Worm (Caenorhabditis elegans) whole organism, L2 larva: ENCODE data around the gene C31E10.11.

ENCODE experiments used
- C34F6.9 ChIP-seq: fragments of 150-350 bp; optimal IDR thresholded peaks from 2 replicates; lab custom pipeline; 2014; ENCODE audit warnings: missing biosample characterization, missing genetic modification characterization
- F13H6.1 ChIP-seq: sonication (generic microtip); optimal IDR thresholded peaks from 2 replicates; lab custom pipeline; 2016; ENCODE audit warnings: missing genetic modification characterization, missing compliant biosample characterization
- R02D3.7 ChIP-seq: fragments of 150-350 bp; optimal IDR thresholded peaks from 2 replicates; lab custom pipeline; 2014; ENCODE audit warnings: missing biosample characterization, missing genetic modification characterization
- Y55F3AM.14 ChIP-seq: fragments of 200-800 bp; sonication (Bioruptor generic); optimal IDR thresholded peaks from 2 replicates; lab custom pipeline; 2018; ENCODE audit warnings: mild to moderate bottlenecking, missing genetic modification characterization, missing compliant biosample characterization
- ZK546.5 ChIP-seq: sonication (generic microtip); optimal IDR thresholded peaks from 2 replicates; lab custom pipeline; 2017; ENCODE audit warnings: missing biosample characterization, missing genetic modification characterization
- aly-2 ChIP-seq: fragments of 150-350 bp; optimal IDR thresholded peaks from 2 replicates; lab custom pipeline; 2014; ENCODE audit warnings: missing biosample characterization, missing genetic modification characterization
- ama-1 ChIP-seq: fragments of 150-350 bp; optimal IDR thresholded peaks from 2 replicates; lab custom pipeline; 2018; ENCODE audit warnings: inconsistent platforms
- blmp-1 ChIP-seq: sonication (generic microtip); optimal IDR thresholded peaks from 2 replicates; lab custom pipeline; 2017; ENCODE audit warnings: missing genetic modification characterization, mild to moderate bottlenecking, missing compliant biosample characterization, antibody characterized with exemption, moderate library complexity; ENCODE audit not compliant: insufficient read depth
- ceh-82 ChIP-seq: fragments of 150-350 bp; optimal IDR thresholded peaks from 2 replicates; lab custom pipeline; 2014; ENCODE audit warnings: missing biosample characterization, missing genetic modification characterization
- crh-2 ChIP-seq: sonication (generic microtip); optimal IDR thresholded peaks from 2 replicates; lab custom pipeline; 2017; ENCODE audit warnings: missing biosample characterization, missing genetic modification characterization
- dmd-4 ChIP-seq: sonication (generic microtip); optimal IDR thresholded peaks from 2 replicates; lab custom pipeline; 2017; ENCODE audit warnings: missing biosample characterization, missing genetic modification characterization
- egl-27 ChIP-seq: sonication (generic microtip); optimal IDR thresholded peaks from 3 replicates; lab custom pipeline; 2017; ENCODE audit warnings: missing biosample characterization, missing genetic modification reagents, missing genetic modification characterization
- elt-1 ChIP-seq: fragments of 150-350 bp; optimal IDR thresholded peaks from 2 replicates; lab custom pipeline; 2014; ENCODE audit warnings: missing biosample characterization, missing genetic modification characterization
- elt-3 ChIP-seq: sonication (generic microtip); optimal IDR thresholded peaks from 2 replicates; lab custom pipeline; 2017; ENCODE audit warnings: missing biosample characterization, missing genetic modification characterization
- fos-1 ChIP-seq: fragments of 150-350 bp; optimal IDR thresholded peaks from 2 replicates; lab custom pipeline; 2014; ENCODE audit warnings: missing biosample characterization, missing genetic modification characterization
- gmeb-1 ChIP-seq: fragments of 150-350 bp; optimal IDR thresholded peaks from 2 replicates; lab custom pipeline; 2014; ENCODE audit warnings: missing biosample characterization, missing genetic modification characterization
- lin-11 ChIP-seq: fragments of 150-350 bp; sonication (generic microtip); optimal IDR thresholded peaks from 2 replicates; lab custom pipeline; 2014; ENCODE audit warnings: missing biosample characterization, missing genetic modification characterization, inconsistent platforms, mixed read lengths
- lin-39 ChIP-seq: fragments of 150-350 bp; optimal IDR thresholded peaks from 2 replicates; lab custom pipeline; 2014; ENCODE audit warnings: missing biosample characterization, missing genetic modification reagents, missing genetic modification characterization
- mab-5 ChIP-seq: fragments of 150-350 bp; optimal IDR thresholded peaks from 2 replicates; lab custom pipeline; 2014; ENCODE audit warnings: missing biosample characterization, missing genetic modification characterization
- nhr-10 ChIP-seq: sonication (generic microtip); optimal IDR thresholded peaks from 2 replicates; lab custom pipeline; 2017; ENCODE audit warnings: missing biosample characterization, missing genetic modification characterization
- nhr-11 ChIP-seq: fragments of 150-350 bp; optimal IDR thresholded peaks from 2 replicates; lab custom pipeline; 2014; ENCODE audit warnings: missing biosample characterization, missing genetic modification characterization
- nhr-129 ChIP-seq: fragments of 150-350 bp; optimal IDR thresholded peaks from 2 replicates; lab custom pipeline; 2014; ENCODE audit warnings: missing biosample characterization, missing genetic modification characterization
- nhr-23 ChIP-seq: fragments of 150-350 bp; optimal IDR thresholded peaks from 2 replicates; lab custom pipeline; 2014; ENCODE audit warnings: missing biosample characterization, missing genetic modification reagents, missing genetic modification characterization
- nhr-237 ChIP-seq: fragments of 150-350 bp; optimal IDR thresholded peaks from 2 replicates; lab custom pipeline; 2014; ENCODE audit warnings: missing biosample characterization, missing genetic modification characterization
- nhr-6 ChIP-seq: fragments of 150-350 bp; optimal IDR thresholded peaks from 2 replicates; lab custom pipeline; 2014; ENCODE audit warnings: missing biosample characterization, missing genetic modification characterization
- peb-1 ChIP-seq: fragments of 150-350 bp; optimal IDR thresholded peaks from 2 replicates; lab custom pipeline; 2014; ENCODE audit warnings: missing biosample characterization, missing genetic modification characterization
- skn-1 ChIP-seq: sonication (generic microtip); optimal IDR thresholded peaks from 2 replicates; lab custom pipeline; 2017; ENCODE audit warnings: missing biosample characterization, missing genetic modification characterization
- snpc-4 ChIP-seq: fragments of 150-350 bp; optimal IDR thresholded peaks from 2 replicates; lab custom pipeline; 2014; ENCODE audit warnings: missing biosample characterization, missing genetic modification characterization
- unc-39 ChIP-seq: fragments of 150-350 bp; optimal IDR thresholded peaks from 2 replicates; lab custom pipeline; 2014; ENCODE audit warnings: missing biosample characterization, missing genetic modification characterization
- unc-62 ChIP-seq: fragments of 150-350 bp; optimal IDR thresholded peaks from 2 replicates; lab custom pipeline; 2014; ENCODE audit warnings: missing biosample characterization, missing genetic modification reagents, missing genetic modification characterization
- zag-1 ChIP-seq: fragments of 150-350 bp; optimal IDR thresholded peaks from 2 replicates; lab custom pipeline; 2014; ENCODE audit warnings: missing biosample characterization, missing genetic modification characterization
- ztf-4 ChIP-seq: fragments of 150-350 bp; optimal IDR thresholded peaks from 2 replicates; lab custom pipeline; 2014; ENCODE audit warnings: missing biosample characterization, missing genetic modification characterization

C31E10.11 gene

DNA sequence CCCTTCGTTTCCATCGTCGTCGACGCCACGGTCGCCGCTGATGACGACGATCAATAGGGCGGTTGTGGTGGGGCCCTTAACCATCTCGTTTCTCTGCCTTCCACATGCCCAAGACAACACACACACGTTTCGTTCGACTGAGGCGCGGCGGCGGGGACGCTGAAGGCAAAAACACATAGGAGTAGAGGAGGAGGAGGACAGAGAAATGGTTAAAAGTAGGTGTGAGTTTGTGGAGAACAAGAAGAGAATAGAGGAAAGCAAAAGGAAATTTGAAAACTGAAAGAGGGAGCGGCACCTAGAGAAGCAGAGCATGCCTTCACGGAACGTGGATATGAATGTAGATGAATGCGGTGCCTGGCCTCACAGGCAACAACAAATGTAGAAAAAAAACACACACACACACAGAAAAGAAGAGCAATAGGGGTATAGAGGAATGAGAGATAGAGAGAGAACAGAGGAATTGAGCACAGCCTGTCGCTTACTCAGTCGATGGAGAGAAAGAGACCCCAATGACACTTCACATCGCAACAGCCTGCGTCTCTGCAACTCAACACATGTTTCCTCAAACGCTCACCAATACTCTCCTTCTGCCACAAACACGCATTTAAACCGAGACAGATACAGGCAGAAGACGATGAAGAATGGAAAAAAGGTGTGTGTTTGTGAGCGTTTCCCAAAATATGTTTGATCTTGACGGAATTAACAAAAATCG lies 21.2 kb downstream of the C31E10.11 start (continued):
- peak; percentile 89 for TF ChIP-seq C34F6.9 (tag; lab: Kevin White, UChicago)
- TF ChIP-seq peb-1 (tag; lab: Kevin White, UChicago) = no peak
- TF ChIP-seq F13H6.1 = peak; percentile 93

DNA sequence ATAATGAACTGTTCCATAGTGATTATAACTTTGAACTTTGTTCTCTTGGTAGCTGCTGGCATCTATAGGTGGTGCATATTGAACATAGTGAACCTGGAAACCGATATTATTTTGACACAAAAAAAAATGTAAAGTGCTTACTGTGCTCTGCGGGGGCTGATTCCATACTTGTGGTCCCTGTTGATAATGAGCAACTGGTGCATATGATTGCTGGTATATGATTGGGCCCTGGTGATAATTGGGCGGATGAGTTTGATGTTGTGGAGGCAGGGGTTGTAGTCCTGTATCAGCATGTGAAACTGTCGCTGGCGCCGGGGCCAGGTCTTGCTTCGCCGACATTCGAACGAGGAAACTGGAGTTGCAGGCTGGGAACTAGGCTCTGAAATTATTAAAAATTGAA lies 22.3 kb downstream of the C31E10.11 start, which contains the start of gene pqn-39:
TSS of gene pqn-39 (minus strand) at position 385 of the 400 bp plus-strand sequence.
- TF ChIP-seq unc-39 (tag; lab: Kevin White, UChicago) (no peak), ztf-4 (tag; lab: Kevin White, UChicago) (no peak), mab-5 (no peak), ceh-82 (tag; lab: Kevin White, UChicago) (no peak), snpc-4 (no peak), unc-62 (GFP tag; lab: Kevin White, UChicago) (no peak), peb-1 (tag; lab: Kevin White, UChicago) (no peak), lin-39 (tag; lab: Kevin White, UChicago) (no peak), nhr-10 (tag; lab: Kevin White, UChicago) (no peak)

DNA sequence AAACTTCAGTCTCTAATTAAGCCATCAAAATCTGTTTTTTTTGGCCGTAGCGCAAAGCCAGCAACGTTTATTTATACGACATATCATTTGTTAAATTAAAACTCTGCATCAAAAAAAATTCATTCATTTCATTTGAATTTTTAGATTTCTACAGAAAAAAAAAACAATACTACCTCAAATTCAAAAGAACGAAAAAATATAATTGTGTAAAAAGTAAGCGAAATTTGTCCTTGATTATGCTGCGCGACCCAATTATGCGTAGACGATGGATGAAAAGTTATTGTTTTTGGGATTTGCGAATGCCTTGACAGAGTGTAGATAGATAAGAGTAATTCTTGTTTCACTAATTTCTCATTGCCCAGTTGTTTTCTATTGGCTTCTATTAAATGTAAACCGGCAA lies 27.4 kb downstream of the C31E10.11 start, which contains the start of gene F48F7.3:
TSS of gene F48F7.3 (plus strand) at position 301 of the 400 bp plus-strand sequence.
- no peak for TF ChIP-seq elt-3 (tag; lab: Kevin White, UChicago)
- no peak for TF ChIP-seq aly-2
- TF ChIP-seq C34F6.9 (tag; lab: Kevin White, UChicago) = no peak
- no peak for TF ChIP-seq nhr-23 (tag; lab: Kevin White, UChicago)
- no peak for TF ChIP-seq ZK546.5
- no peak for TF ChIP-seq egl-27 (tag; lab: Kevin White, UChicago)
- TF ChIP-seq mab-5 = no peak
- TF ChIP-seq nhr-6 (tag; lab: Kevin White, UChicago) = no peak
- no peak for TF ChIP-seq R02D3.7 (tag; lab: Kevin White, UChicago)
- no peak for TF ChIP-seq F13H6.1
- no peak for TF ChIP-seq crh-2 (tag; lab: Kevin White, UChicago)
- no peak for TF ChIP-seq Y55F3AM.14 (GFP tag; lab: Kevin White, UChicago)
- no peak for TF ChIP-seq ztf-4 (tag; lab: Kevin White, UChicago)
- no peak for TF ChIP-seq nhr-237

DNA sequence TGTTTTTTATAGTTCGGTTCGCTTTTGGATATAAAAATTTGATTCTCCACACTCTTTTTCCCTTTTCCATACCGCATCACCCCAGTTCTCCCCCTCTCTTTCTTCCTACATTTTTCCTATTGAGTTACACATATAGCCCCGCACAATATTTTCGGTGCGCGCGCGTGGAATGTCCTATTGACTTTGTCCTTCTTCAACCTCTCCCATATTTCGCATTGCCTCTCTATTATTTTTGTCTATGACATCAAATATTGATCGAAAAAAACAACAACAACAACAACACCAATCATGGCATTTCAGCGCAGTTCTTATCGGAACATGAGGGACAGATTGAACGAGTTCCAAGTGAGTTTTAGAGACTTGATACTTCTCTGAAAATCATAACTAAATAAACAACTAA lies 30.7 kb downstream of the C31E10.11 start, which contains the start of gene syx-2:
TSS of gene syx-2 (plus strand) at position 301 of the 400 bp plus-strand sequence.
- no peak for TF ChIP-seq blmp-1
- no peak for TF ChIP-seq dmd-4
- no peak for TF ChIP-seq ztf-4 (tag; lab: Kevin White, UChicago)
- TF ChIP-seq ama-1 (lab: Kevin White, UChicago) = no peak

DNA sequence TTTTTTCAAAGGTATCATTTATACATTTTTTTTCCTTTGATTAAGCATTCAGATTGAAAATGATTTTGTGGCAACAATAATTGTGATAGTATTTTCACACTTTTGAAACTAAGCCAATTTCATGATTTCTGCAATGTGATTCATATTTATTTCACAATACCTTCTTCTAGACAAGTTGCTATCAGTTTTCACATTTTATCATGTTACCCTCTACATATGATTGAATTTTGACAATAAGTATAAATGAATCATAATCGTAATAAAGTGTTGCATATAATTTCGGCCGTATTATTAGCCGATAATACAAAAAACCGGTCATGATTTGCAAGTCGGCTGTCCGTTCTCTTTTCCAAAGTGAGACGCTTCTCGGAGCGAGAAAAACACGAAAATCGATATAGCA lies 31.2 kb downstream of the C31E10.11 start:
- TF ChIP-seq F13H6.1 (no peak), gmeb-1 (tag; lab: Kevin White, UChicago) (no peak), nhr-6 (tag; lab: Kevin White, UChicago) (no peak), unc-62 (GFP tag; lab: Kevin White, UChicago) (no peak), nhr-11 (no peak), fos-1 (tag; lab: Kevin White, UChicago) (peak; percentile 70)

DNA sequence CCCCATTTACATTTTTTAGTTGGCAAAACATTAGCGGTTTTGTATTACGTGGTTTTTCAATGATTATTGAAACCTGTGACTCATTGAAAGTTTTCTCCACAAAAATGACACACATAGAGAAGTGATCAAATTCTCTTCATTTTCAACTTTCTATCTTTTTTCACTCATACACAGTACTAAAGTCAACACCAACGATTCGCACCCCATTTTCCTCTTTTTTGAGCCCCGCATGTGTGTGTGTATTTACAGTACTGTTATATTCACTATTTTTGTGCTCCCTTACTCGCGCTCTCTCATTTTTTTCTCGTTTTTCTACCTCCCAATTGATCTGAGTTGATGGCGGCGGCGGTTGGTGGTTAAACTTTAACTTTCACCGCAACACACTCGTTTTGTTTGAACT lies 32.1 kb downstream of the C31E10.11 start:
- TF ChIP-seq lin-11 (tag; lab: Kevin White, UChicago) = no peak
- TF ChIP-seq skn-1 (tag; lab: Kevin White, UChicago) = no peak
- TF ChIP-seq zag-1 (tag; lab: Kevin White, UChicago) = no peak
- TF ChIP-seq unc-62 (GFP tag; lab: Kevin White, UChicago) = no peak
- TF ChIP-seq elt-1 (tag; lab: Kevin White, UChicago) = no peak
- no peak for TF ChIP-seq gmeb-1 (tag; lab: Kevin White, UChicago)
- peak; percentile 56 for TF ChIP-seq F13H6.1
- peak; percentile 9 for TF ChIP-seq nhr-129
- TF ChIP-seq nhr-11 = no peak
- TF ChIP-seq, all 48 proteins: peak for 2
